Worm (Caenorhabditis elegans): ENCODE measurements around the gene T22F7.3.

The T22F7.3 gene

ce11 chrIII:523944-524343, at the start of gene T22F7.3:
Gene T22F7.3, minus strand, starts transcription at chrIII:524044.
- TF ChIP-seq nhr-11 (tag; optimal IDR thresholded peaks at IDR 0.05), result no peak
- TF ChIP-seq hmg-1.1 (GFP tag; IDR thresholded peaks at IDR 0.05), result no peak
- TF ChIP-seq mdl-1 (tag; optimal IDR thresholded peaks at IDR 0.05), result no peak
- peak in 1 of 2 experiments; percentile 6 for TF ChIP-seq unc-62 (GFP tag; optimal IDR thresholded peaks at IDR 0.05 in 1 of 2)
- TF ChIP-seq unc-62 (tag; optimal IDR thresholded peaks at IDR 0.05), result no peak

ce11 chrIII:568815-569214, 45.0 kb upstream of the T22F7.3 start:
- no peak for TF ChIP-seq R02D3.7 (tag; optimal IDR thresholded peaks at IDR 0.05)
- TF ChIP-seq mes-2 (tag; optimal IDR thresholded peaks at IDR 0.05; ENCODE audit: poor library complexity, severe bottlenecking), result no peak
- TF ChIP-seq aha-1 (tag), result no peak
- no peak for TF ChIP-seq lin-1 (GFP tag; IDR thresholded peaks at IDR 0.05)
- no peak for TF ChIP-seq mdt-29 (GFP tag; IDR thresholded peaks at IDR 0.05)
- no peak for TF ChIP-seq spr-3 (GFP tag; optimal IDR thresholded peaks at IDR 0.05)
- no peak for TF ChIP-seq tag-97 (GFP tag; IDR thresholded peaks at IDR 0.05)
- TF ChIP-seq nhr-10 (tag; optimal IDR thresholded peaks at IDR 0.05), result no peak
- TF ChIP-seq zip-2 (tag; optimal IDR thresholded peaks at IDR 0.05), result no peak
- TF ChIP-seq dpl-1 (GFP tag; optimal IDR thresholded peaks at IDR 0.05), result no peak
- no peak for TF ChIP-seq ztf-7 (tag; optimal IDR thresholded peaks at IDR 0.05)
- TF ChIP-seq hlh-30 (tag; optimal IDR thresholded peaks at IDR 0.05; ENCODE audit: insufficient read depth), result no peak
- TF ChIP-seq ama-1 (optimal IDR thresholded peaks at IDR 0.05), result no peak

- TF ChIP-seq set-16 (GFP tag; IDR thresholded peaks at IDR 0.05), result no peak
- TF ChIP-seq nhr-25 (tag; optimal IDR thresholded peaks at IDR 0.05; ENCODE audit: borderline replicate concordance, insufficient read depth), result peak; percentile 25
These were observed 40.9 kb upstream of the T22F7.3 start for ce11 chrIII:564786-565185.

DNA sequence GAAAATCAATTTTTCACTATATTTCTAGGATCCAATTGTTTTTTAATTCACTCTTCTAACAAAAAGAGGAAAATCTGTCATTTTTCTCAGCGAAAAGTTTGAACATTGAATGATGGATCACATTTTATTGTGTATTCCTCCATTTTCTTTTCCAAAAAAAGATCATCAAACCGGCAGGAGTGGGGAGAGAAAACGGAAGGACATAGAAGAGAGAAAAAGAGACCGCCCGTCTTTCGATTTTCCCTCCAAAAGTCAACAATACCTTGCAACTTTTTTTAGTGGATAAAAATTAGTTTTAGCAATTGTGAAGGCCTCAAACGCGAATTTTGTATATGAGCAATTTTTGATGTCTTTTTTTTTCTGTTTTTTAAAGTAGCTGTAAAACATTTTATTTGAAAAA, 39.9 kb upstream of the T22F7.3 start:
- TF ChIP-seq dve-1 (tag; optimal IDR thresholded peaks at IDR 0.05; ENCODE audit: insufficient read depth) (peak; percentile 34), jun-1 (tag; optimal IDR thresholded peaks at IDR 0.05) (no peak)

DNA sequence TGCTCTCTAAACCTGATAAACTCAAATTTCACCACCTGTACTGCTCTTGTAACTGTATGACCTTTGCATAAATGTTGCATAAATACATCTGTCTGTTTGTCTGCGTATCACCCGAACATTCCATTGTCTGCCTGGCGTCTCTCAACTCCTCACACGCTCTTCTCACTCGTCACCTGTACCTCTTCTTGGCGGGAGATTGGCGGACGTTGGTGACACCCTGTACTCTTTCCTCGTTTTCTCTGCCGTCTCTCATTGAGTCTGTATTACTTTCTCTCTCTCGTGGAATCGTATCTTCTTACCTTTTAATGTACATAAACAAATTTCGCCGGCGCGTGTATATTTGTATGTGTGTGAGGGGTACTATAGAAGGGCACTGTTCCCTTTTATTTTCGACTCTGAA, 35.0 kb upstream of the T22F7.3 start:
- TF ChIP-seq snpc-1.2 (GFP tag; IDR thresholded peaks at IDR 0.05) (no peak), hmg-1.1 (GFP tag; IDR thresholded peaks at IDR 0.05) (0 out of 2 replicates have a peak, but pooled peaks have one; percentile 34), hif-1 (tag; optimal IDR thresholded peaks at IDR 0.05) (no peak), mep-1 (tag; optimal IDR thresholded peaks at IDR 0.05) (peak; percentile 44), dve-1 (tag; optimal IDR thresholded peaks at IDR 0.05; ENCODE audit: insufficient read depth) (peak; percentile 90), hlh-11 (tag; optimal IDR thresholded peaks at IDR 0.05) (peak; percentile 90), nhr-48 (tag; optimal IDR thresholded peaks at IDR 0.05) (peak; percentile 64), lir-3 (tag; optimal IDR thresholded peaks at IDR 0.05) (no peak), arid-1 (GFP tag; conservative IDR thresholded peaks at IDR 0.05) (0 out of 2 replicates have a peak, but pooled peaks have one; percentile 22), nhr-77 (tag; optimal IDR thresholded peaks at IDR 0.05) (peak; percentile 13), daf-16 (GFP tag; optimal IDR thresholded peaks at IDR 0.05) (no peak), daf-16 (tag; optimal IDR thresholded peaks at IDR 0.05) (peak; percentile 95), php-3 (GFP tag; IDR thresholded peaks at IDR 0.05) (no peak), hlh-30 (tag; optimal IDR thresholded peaks at IDR 0.05; ENCODE audit: insufficient read depth) (peak; percentile 57), F10B5.3 (tag; optimal IDR thresholded peaks at IDR 0.05) (no peak), mes-2 (tag; optimal IDR thresholded peaks at IDR 0.05; ENCODE audit: poor library complexity, severe bottlenecking) (peak; percentile 66), nhr-28 (tag; optimal IDR thresholded peaks at IDR 0.05) (peak; percentile 40), unc-62 (GFP tag; optimal IDR thresholded peaks at IDR 0.05 in 1 of 2) (peak in 1 of 2 experiments; percentile 36), unc-62 (tag; optimal IDR thresholded peaks at IDR 0.05) (no peak), ces-1 (GFP tag; optimal IDR thresholded peaks at IDR 0.05) (no peak), aha-1 (tag) (peak; percentile 52), egl-43 (GFP tag; IDR thresholded peaks at IDR 0.05) (0 out of 2 replicates have a peak, but pooled peaks have one; percentile 39), nhr-41 (GFP tag; IDR thresholded peaks at IDR 0.05) (peak; percentile 60; the same call in 1 of the 2 replicates), mxl-3 (GFP tag; optimal IDR thresholded peaks at IDR 0.05) (peak; percentile 10), pha-4 (GFP tag; IDR thresholded peaks at IDR 0.05) (no peak), pha-4 (tag; optimal IDR thresholded peaks at IDR 0.05) (peak; percentile 60), pqm-1 (tag; optimal IDR thresholded peaks at IDR 0.05) (peak; percentile 7), mdl-1 (tag; optimal IDR thresholded peaks at IDR 0.05) (peak in 1 of 2 experiments; percentile 55)

All from whole organism, L4 larva.